Worm (Caenorhabditis elegans) whole organism, young adult: ENCODE data around the gene ZK1240.3.

Experiments
- F52B5.7 ChIP-seq: sonication (generic microtip); optimal IDR thresholded peaks from 2 replicates; lab custom pipeline; 2016; ENCODE audit warnings: mild to moderate bottlenecking, missing genetic modification characterization, missing compliant biosample characterization
- F55B11.4 ChIP-seq: sonication (generic microtip); optimal IDR thresholded peaks from 2 replicates; lab custom pipeline; 2016; ENCODE audit warnings: missing compliant biosample characterization, missing genetic modification characterization, borderline replicate concordance; ENCODE audit not compliant: insufficient read depth
- bed-2 ChIP-seq: fragments of 200-800 bp; sonication (Bioruptor generic); IDR thresholded peaks from 2 replicates; pipeline ENCODE4 v1.3.6; 2022; ENCODE audit warnings: missing genetic modification reagents, missing genetic modification characterization, missing compliant biosample characterization
- ets-4 ChIP-seq: fragments of 200-800 bp; sonication (Bioruptor generic); optimal IDR thresholded peaks from 2 replicates; lab custom pipeline; 2018; ENCODE audit warnings: mild to moderate bottlenecking, missing genetic modification characterization, missing compliant biosample characterization
- nfya-2 ChIP-seq: fragments of 200-800 bp; sonication (Bioruptor generic); IDR thresholded peaks from 2 replicates; pipeline ENCODE4 v1.3.6; 2022; ENCODE audit warnings: missing genetic modification reagents, missing genetic modification characterization, missing compliant biosample characterization
- snpc-4 ChIP-seq, 5 experiments: fragments of 150-350 bp in 1 of 5; sonication (generic microtip) in 4 of 5; optimal IDR thresholded peaks; 2 replicates each; lab custom pipeline; 2014 to 2018; ENCODE audit warnings: missing genetic modification characterization in 5 of 5, missing biosample characterization in 3 of 5, antibody characterized with exemption in 2 of 5, mild to moderate bottlenecking in 2 of 5, missing compliant biosample characterization in 2 of 5, missing genotype in 2 of 5, moderate library complexity in 2 of 5, missing genetic modification reagents in 1 of 5
- unc-130 ChIP-seq: sonication (generic microtip); optimal IDR thresholded peaks from 2 replicates; lab custom pipeline; 2016; ENCODE audit warnings: missing genetic modification reagents, missing genetic modification characterization, missing compliant biosample characterization

DNA sequence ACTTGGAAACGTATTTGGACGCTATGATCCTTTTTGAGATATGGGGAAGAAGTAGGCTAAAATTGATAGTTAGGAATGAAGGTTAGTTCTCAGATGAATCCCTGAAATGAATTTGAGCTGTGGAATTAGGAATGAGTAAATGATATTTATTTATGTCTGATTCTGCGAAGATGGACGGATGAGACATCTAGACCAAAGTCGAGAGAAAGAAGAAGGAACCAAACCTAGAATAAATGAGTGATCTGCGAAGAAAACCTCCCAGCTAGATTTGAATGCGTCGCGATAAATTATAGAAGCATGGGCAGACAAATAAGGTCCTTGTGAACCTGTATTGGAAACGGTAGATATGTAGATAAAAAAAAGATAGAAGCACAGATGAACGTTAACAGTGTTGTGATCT lies 39.8 kb downstream of the ZK1240.3 start, which contains the start of gene F43C11.16:
- TF ChIP-seq nfya-2 (no peak), ets-4 (GFP tag; lab: Kevin White, UChicago) (no peak), unc-130 (GFP tag; lab: Kevin White, UChicago) (no peak), bed-2 (no peak), F55B11.4 (tag; lab: Kevin White, UChicago) (no peak), F52B5.7 (tag; lab: Kevin White, UChicago) (no peak), snpc-4 (GFP tag; optimal IDR thresholded peaks at IDR 0.05; lab: Kevin White, UChicago) (no peak), snpc-4 (tag; optimal IDR thresholded peaks at IDR 0.05; lab: Kevin White, UChicago) (no peak)
